Worm (Caenorhabditis elegans) whole organism, mixed stage, embryonic: ENCODE results near the gene sgn-1.

Experiments used
- ceh-83 ChIP-seq: fragments of 200-800 bp; sonication (Bioruptor generic); optimal IDR thresholded peaks from 2 replicates; lab custom pipeline; 2018; ENCODE audit warnings: mild to moderate bottlenecking, missing genetic modification characterization, missing compliant biosample characterization
- lsy-2 ChIP-seq: fragments of 150-350 bp; optimal IDR thresholded peaks from 2 replicates; lab custom pipeline; 2014; ENCODE audit warnings: missing biosample characterization, missing genetic modification characterization

DNA sequence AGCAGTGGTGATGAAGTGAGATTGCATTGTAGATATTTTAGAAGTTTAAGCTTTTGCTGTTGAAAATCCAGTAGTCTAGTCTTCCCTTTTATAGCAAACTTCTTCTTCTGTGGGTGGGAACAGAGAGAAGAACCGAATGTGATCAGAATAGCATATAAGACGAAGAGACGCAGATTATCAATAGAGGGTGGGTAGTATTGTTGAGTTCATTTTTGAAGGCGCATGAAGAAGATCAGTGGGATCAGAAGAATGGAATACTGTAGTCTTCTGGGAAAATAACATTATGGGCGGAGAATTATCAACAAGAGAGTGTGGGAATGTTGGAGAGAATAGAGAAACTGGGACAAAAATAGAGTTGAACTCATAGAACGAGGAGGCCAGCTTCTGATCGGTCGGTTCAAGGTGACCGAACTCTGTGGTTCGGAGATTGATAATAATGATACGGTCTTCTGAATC is 37.7 kb upstream of the sgn-1 start, which contains the start of gene F46C5.1:
- no peak for TF ChIP-seq ceh-83 (GFP tag; lab: Kevin White, UChicago)
- no peak for TF ChIP-seq lsy-2 (tag; lab: Kevin White, UChicago)
